Fruit fly (Drosophila melanogaster) whole organism, adult: ENCODE measurements around the gene CG12116.

Experiments used
- CG11617 ChIP-seq: fragments of 200-800 bp; sonication (Bioruptor generic); optimal IDR thresholded peaks from 2 replicates; lab custom pipeline; 2017; ENCODE audit warnings: mild to moderate bottlenecking, missing biosample characterization, missing genetic modification reagents, missing genetic modification characterization
- CG12768 ChIP-seq: fragments of 200-800 bp; sonication (Bioruptor generic); optimal IDR thresholded peaks from 2 replicates; lab custom pipeline; 2017; ENCODE audit warnings: missing biosample characterization, missing genetic modification characterization, mild to moderate bottlenecking, moderate library complexity, missing genetic modification reagents
- CG14711 ChIP-seq: fragments of 200-800 bp; sonication (Bioruptor generic); optimal IDR thresholded peaks from 2 replicates; lab custom pipeline; 2018; ENCODE audit warnings: missing biosample characterization, mild to moderate bottlenecking, missing genetic modification characterization, moderate library complexity
- CG1620 ChIP-seq: fragments of 200-800 bp; sonication (Bioruptor generic); optimal IDR thresholded peaks from 2 replicates; lab custom pipeline; 2016; ENCODE audit warnings: missing biosample characterization, missing genetic modification characterization
- CG33017 ChIP-seq: fragments of 200-800 bp; sonication (Bioruptor generic); optimal IDR thresholded peaks from 2 replicates; lab custom pipeline; 2018; ENCODE audit warnings: missing biosample characterization, mild to moderate bottlenecking, missing genetic modification characterization, moderate library complexity
- CG5204 ChIP-seq: fragments of 200-800 bp; sonication (Bioruptor generic); optimal IDR thresholded peaks from 2 replicates; lab custom pipeline; 2016; ENCODE audit warnings: missing biosample characterization, missing genetic modification characterization
- CG7045 ChIP-seq: fragments of 200-800 bp; sonication (Bioruptor generic); optimal IDR thresholded peaks from 2 replicates; lab custom pipeline; 2017; ENCODE audit warnings: missing biosample characterization, mild to moderate bottlenecking, missing genetic modification characterization
- CG7101 ChIP-seq: fragments of 200-800 bp; sonication (Bioruptor generic); optimal IDR thresholded peaks from 2 replicates; lab custom pipeline; 2018; ENCODE audit warnings: missing biosample characterization, mild to moderate bottlenecking, missing genetic modification characterization, moderate library complexity
- Clk ChIP-seq: fragments of 200-800 bp; sonication (Bioruptor generic); optimal IDR thresholded peaks from 2 replicates; lab custom pipeline; 2017; ENCODE audit warnings: missing biosample characterization, missing genetic modification characterization
- Crg-1 ChIP-seq: fragments of 200-800 bp; sonication (Bioruptor generic); optimal IDR thresholded peaks from 2 replicates; lab custom pipeline; 2016; ENCODE audit warnings: missing biosample characterization, missing genetic modification characterization
- Hr96 ChIP-seq: fragments of 200-800 bp; sonication (Bioruptor generic); optimal IDR thresholded peaks from 2 replicates; lab custom pipeline; 2016; ENCODE audit warnings: missing biosample characterization, missing genetic modification characterization
- Mnt ChIP-seq: fragments of 200-800 bp; sonication (Bioruptor generic); optimal IDR thresholded peaks from 2 replicates; lab custom pipeline; 2016; ENCODE audit warnings: missing biosample characterization, mild to moderate bottlenecking, missing genetic modification characterization
- bab1 ChIP-seq: fragments of 200-800 bp; sonication (Bioruptor generic); optimal IDR thresholded peaks from 3 replicates; lab custom pipeline; 2019; ENCODE audit warnings: missing biosample characterization, mild to moderate bottlenecking, missing genetic modification characterization, moderate library complexity
- cic ChIP-seq: fragments of 200-800 bp; sonication (Bioruptor generic); optimal IDR thresholded peaks from 2 replicates; lab custom pipeline; 2017; ENCODE audit warnings: missing biosample characterization, mild to moderate bottlenecking, missing genetic modification characterization, moderate library complexity
- cnc ChIP-seq, 2 experiments: fragments of >200 bp; optimal IDR thresholded peaks; 2 replicates each; lab custom pipeline; 2017
- kay ChIP-seq: fragments of 200-800 bp; sonication (Bioruptor generic); peaks from one replicate; lab custom pipeline; 2016; ENCODE audit warnings: missing biosample characterization, missing genetic modification characterization, borderline replicate concordance
- ovo ChIP-seq: fragments of 200-800 bp; sonication (Bioruptor generic); optimal IDR thresholded peaks from 2 replicates; lab custom pipeline; 2016; ENCODE audit warnings: missing biosample characterization, missing genetic modification characterization
- pad ChIP-seq: fragments of 200-800 bp; sonication (Bioruptor generic); optimal IDR thresholded peaks from 3 replicates; lab custom pipeline; 2017; ENCODE audit warnings: missing biosample characterization, missing genetic modification characterization, mild to moderate bottlenecking, moderate library complexity, missing genetic modification reagents
- tj ChIP-seq: fragments of 200-800 bp; sonication (Bioruptor generic); optimal IDR thresholded peaks from 3 replicates; lab custom pipeline; 2017; ENCODE audit warnings: missing biosample characterization, mild to moderate bottlenecking, missing genetic modification characterization, moderate library complexity
- toe ChIP-seq: fragments of 200-800 bp; sonication (Bioruptor generic); optimal IDR thresholded peaks from 2 replicates; lab custom pipeline; 2016; ENCODE audit warnings: missing biosample characterization, missing genetic modification characterization

CG12116 gene

dm6 chrX:8502053-8502452 is 33.2 kb upstream of the CG12116 start:
- peak; percentile 38 for TF ChIP-seq cic
- no peak for TF ChIP-seq CG33017

- no peak for TF ChIP-seq CG11617 (GFP tag; lab: Kevin White, UChicago)
- TF ChIP-seq ovo (GFP tag; lab: Kevin White, UChicago), result no peak
- no peak for TF ChIP-seq CG14711 (tag; lab: Kevin White, UChicago)
- TF ChIP-seq CG7101, result no peak
- TF ChIP-seq toe (GFP tag; lab: Kevin White, UChicago), result no peak
- no peak for TF ChIP-seq tj (GFP tag; lab: Kevin White, UChicago)
- TF ChIP-seq pad, result no peak
- no peak for TF ChIP-seq CG12768
- no peak for TF ChIP-seq bab1 (GFP tag; lab: Kevin White, UChicago)
- no peak for TF ChIP-seq CG1620
- TF ChIP-seq CG7045 (GFP tag; lab: Kevin White, UChicago), result no peak
- no peak for TF ChIP-seq cic
- no peak for TF ChIP-seq Crg-1 (GFP tag; lab: Kevin White, UChicago)
- TF ChIP-seq CG5204 (GFP tag; lab: Kevin White, UChicago), result no peak
- TF ChIP-seq cnc (optimal IDR thresholded peaks at IDR 0.05; lab: Kevin White, UChicago), result no peak
- TF ChIP-seq CG33017, result no peak
Observed at dm6 chrX:8501374-8501773, 32.6 kb upstream of the CG12116 start.

dm6 chrX:8499151-8499550 is 30.3 kb upstream of the CG12116 start:
- TF ChIP-seq kay (GFP tag; lab: Kevin White, UChicago) (no peak), tj (GFP tag; lab: Kevin White, UChicago) (no peak), CG11617 (GFP tag; lab: Kevin White, UChicago) (no peak), Crg-1 (GFP tag; lab: Kevin White, UChicago) (no peak), CG5204 (GFP tag; lab: Kevin White, UChicago) (no peak), CG7101 (no peak), CG14711 (tag; lab: Kevin White, UChicago) (no peak), CG33017 (no peak), ovo (GFP tag; lab: Kevin White, UChicago) (no peak), cic (no peak), pad (no peak), cnc (optimal IDR thresholded peaks at IDR 0.05; lab: Kevin White, UChicago) (no peak), Mnt (GFP tag; lab: Kevin White, UChicago) (no peak), CG1620 (no peak), bab1 (GFP tag; lab: Kevin White, UChicago) (no peak), CG7045 (GFP tag; lab: Kevin White, UChicago) (no peak)

- TF ChIP-seq Crg-1 (GFP tag; lab: Kevin White, UChicago) (no peak), CG7101 (peak; percentile 1), ovo (GFP tag; lab: Kevin White, UChicago) (no peak), bab1 (GFP tag; lab: Kevin White, UChicago) (no peak), Mnt (GFP tag; lab: Kevin White, UChicago) (no peak), tj (GFP tag; lab: Kevin White, UChicago) (no peak), CG7045 (GFP tag; lab: Kevin White, UChicago) (no peak)
Observed at dm6 chrX:8497604-8498232, 28.9 kb upstream of the CG12116 start.

dm6 chrX:8496362-8496761 is 27.6 kb upstream of the CG12116 start:
- peak; percentile 4 for TF ChIP-seq cic
- TF ChIP-seq CG1620, result no peak

dm6 chrX:8493473-8493872 is 24.7 kb upstream of the CG12116 start:
- no peak for TF ChIP-seq CG7045 (GFP tag; lab: Kevin White, UChicago)
- TF ChIP-seq Clk (GFP tag; lab: Kevin White, UChicago), result no peak
- TF ChIP-seq CG12768, result no peak
- TF ChIP-seq CG33017, result no peak
- no peak for TF ChIP-seq Hr96
- no peak for TF ChIP-seq Mnt (GFP tag; lab: Kevin White, UChicago)
- TF ChIP-seq pad, result no peak
- TF ChIP-seq CG1620, result no peak
- TF ChIP-seq ovo (GFP tag; lab: Kevin White, UChicago), result peak; percentile 21
- TF ChIP-seq CG14711 (tag; lab: Kevin White, UChicago), result no peak
- TF ChIP-seq bab1 (GFP tag; lab: Kevin White, UChicago), result peak; percentile 60
- no peak for TF ChIP-seq CG11617 (GFP tag; lab: Kevin White, UChicago)
- no peak for TF ChIP-seq kay (GFP tag; lab: Kevin White, UChicago)
- no peak for TF ChIP-seq Crg-1 (GFP tag; lab: Kevin White, UChicago)
- peak; percentile 12 for TF ChIP-seq CG7101
- no peak for TF ChIP-seq cnc (optimal IDR thresholded peaks at IDR 0.05; lab: Kevin White, UChicago)
- no peak for TF ChIP-seq tj (GFP tag; lab: Kevin White, UChicago)
- no peak for TF ChIP-seq toe (GFP tag; lab: Kevin White, UChicago)
- no peak for TF ChIP-seq cic
- no peak for TF ChIP-seq CG5204 (GFP tag; lab: Kevin White, UChicago)

- peak; percentile 58 for TF ChIP-seq pad
- TF ChIP-seq CG1620, result peak; percentile 58
- peak; percentile 67 for TF ChIP-seq CG7045 (GFP tag; lab: Kevin White, UChicago)
- no peak for TF ChIP-seq cic
- TF ChIP-seq tj (GFP tag; lab: Kevin White, UChicago), result peak; percentile 47
- no peak for TF ChIP-seq Clk (GFP tag; lab: Kevin White, UChicago)
- TF ChIP-seq toe (GFP tag; lab: Kevin White, UChicago), result no peak
- TF ChIP-seq cnc (optimal IDR thresholded peaks at IDR 0.05; lab: Kevin White, UChicago), result no peak
- no peak for TF ChIP-seq CG12768
- peak; percentile 68 for TF ChIP-seq Crg-1 (GFP tag; lab: Kevin White, UChicago)
- TF ChIP-seq ovo (GFP tag; lab: Kevin White, UChicago), result no peak
- peak; percentile 82 for TF ChIP-seq CG14711 (tag; lab: Kevin White, UChicago)
- peak; percentile 80 for TF ChIP-seq CG7101
- TF ChIP-seq bab1 (GFP tag; lab: Kevin White, UChicago), result peak; percentile 99
- TF ChIP-seq CG11617 (GFP tag; lab: Kevin White, UChicago), result peak; percentile 36
- TF ChIP-seq kay (GFP tag; lab: Kevin White, UChicago), result no peak
- no peak for TF ChIP-seq CG5204 (GFP tag; lab: Kevin White, UChicago)
- TF ChIP-seq CG33017, result peak; percentile 22
- no peak for TF ChIP-seq Mnt (GFP tag; lab: Kevin White, UChicago)
- no peak for TF ChIP-seq Hr96
Observed at dm6 chrX:8492849-8493248, 24.0 kb upstream of the CG12116 start.
